Worm (Caenorhabditis elegans): ENCODE measurements around the gene sorf-2.

The sorf-2 gene

ce11 chrIII:5372884-5373283 is 46.5 kb downstream of the sorf-2 start (continued):
- TF ChIP-seq vab-7 (GFP tag; IDR thresholded peaks at IDR 0.05) = no peak
- no peak for TF ChIP-seq F10B5.3 (tag; optimal IDR thresholded peaks at IDR 0.05)
- no peak for TF ChIP-seq mdt-29 (GFP tag; IDR thresholded peaks at IDR 0.05)
- no peak for TF ChIP-seq jun-1 (tag; optimal IDR thresholded peaks at IDR 0.05)
- no peak for TF ChIP-seq duxl-1 (tag; optimal IDR thresholded peaks at IDR 0.05; ENCODE audit: poor library complexity)
- TF ChIP-seq mes-2 (tag; optimal IDR thresholded peaks at IDR 0.05; ENCODE audit: poor library complexity, severe bottlenecking) = no peak
- no peak for TF ChIP-seq ceh-44 (GFP tag; IDR thresholded peaks at IDR 0.05)
- no peak for TF ChIP-seq attf-4 (tag; optimal IDR thresholded peaks at IDR 0.05)
- TF ChIP-seq mdl-1 (tag; optimal IDR thresholded peaks at IDR 0.05) = peak in 1 of 2 experiments; percentile 16
- no peak for TF ChIP-seq nhr-77 (tag; optimal IDR thresholded peaks at IDR 0.05)
- no peak for TF ChIP-seq spr-3 (GFP tag; optimal IDR thresholded peaks at IDR 0.05)
- no peak for TF ChIP-seq php-3 (GFP tag; IDR thresholded peaks at IDR 0.05)
- no peak for TF ChIP-seq hmg-1.1 (GFP tag; IDR thresholded peaks at IDR 0.05)
- no peak for TF ChIP-seq nhr-237 (tag; optimal IDR thresholded peaks at IDR 0.05)
- no peak for TF ChIP-seq nhr-48 (tag; optimal IDR thresholded peaks at IDR 0.05)
- no peak for TF ChIP-seq aly-2 (tag; optimal IDR thresholded peaks at IDR 0.05)
- peak; percentile 58 for TF ChIP-seq aha-1 (tag)
- TF ChIP-seq dve-1 (tag; optimal IDR thresholded peaks at IDR 0.05; ENCODE audit: insufficient read depth) = peak; percentile 36
- TF ChIP-seq nhr-6 (tag; optimal IDR thresholded peaks at IDR 0.05) = no peak
- no peak for TF ChIP-seq fos-1 (tag; optimal IDR thresholded peaks at IDR 0.05)
- no peak for TF ChIP-seq pha-4 (GFP tag; IDR thresholded peaks at IDR 0.05)
- peak; percentile 38 for TF ChIP-seq pha-4 (tag; optimal IDR thresholded peaks at IDR 0.05)
- no peak for TF ChIP-seq ZK546.5 (tag; optimal IDR thresholded peaks at IDR 0.05)
- TF ChIP-seq nhr-76 (tag; optimal IDR thresholded peaks at IDR 0.05) = no peak
- TF ChIP-seq ceh-20 (GFP tag; IDR thresholded peaks at IDR 0.05) = no peak

ce11 chrIII:5373715-5374114 is 47.3 kb downstream of the sorf-2 start:
- peak; percentile 88 for TF ChIP-seq fkh-10 (GFP tag; optimal IDR thresholded peaks at IDR 0.05)
- TF ChIP-seq snpc-1.2 (GFP tag; IDR thresholded peaks at IDR 0.05) = no peak
- peak; percentile 34 for TF ChIP-seq nhr-28 (tag; optimal IDR thresholded peaks at IDR 0.05)
- TF ChIP-seq egl-27 (tag; optimal IDR thresholded peaks at IDR 0.05) = no peak
- TF ChIP-seq hlh-30 (tag; optimal IDR thresholded peaks at IDR 0.05; ENCODE audit: insufficient read depth) = peak; percentile 57
- no peak for TF ChIP-seq mdt-29 (GFP tag; IDR thresholded peaks at IDR 0.05)
- no peak for TF ChIP-seq jun-1 (tag; optimal IDR thresholded peaks at IDR 0.05)
- peak; percentile 3 for TF ChIP-seq hlh-11 (tag; optimal IDR thresholded peaks at IDR 0.05)

ce11 chrIII:5375001-5375532 is 48.6 kb downstream of the sorf-2 start:
- TF ChIP-seq D1046.2 (GFP tag; IDR thresholded peaks at IDR 0.05) (no peak), gei-8 (GFP tag; optimal IDR thresholded peaks at IDR 0.05) (no peak), T26A8.4 (GFP tag; IDR thresholded peaks at IDR 0.05) (0 out of 2 replicates have a peak, but pooled peaks have one; percentile 7), unc-62 (GFP tag; optimal IDR thresholded peaks at IDR 0.05 in 1 of 2) (peak in 1 of 2 experiments; percentile 79), unc-62 (tag; optimal IDR thresholded peaks at IDR 0.05) (no peak), dpl-1 (GFP tag; optimal IDR thresholded peaks at IDR 0.05) (peak; percentile 2), lsy-2 (tag; optimal IDR thresholded peaks at IDR 0.05) (peak in 1 of 2 experiments; percentile 42), ceh-44 (GFP tag; IDR thresholded peaks at IDR 0.05) (no peak), lin-15B (tag; optimal IDR thresholded peaks at IDR 0.05) (no peak), lin-38 (GFP tag; IDR thresholded peaks at IDR 0.05) (peak; percentile 22), snpc-4 (tag; optimal IDR thresholded peaks at IDR 0.05) (no peak), daf-16 (GFP tag; optimal IDR thresholded peaks at IDR 0.05) (no peak), daf-16 (tag; optimal IDR thresholded peaks at IDR 0.05) (peak; percentile 57), dve-1 (tag; optimal IDR thresholded peaks at IDR 0.05; ENCODE audit: insufficient read depth) (peak; percentile 9), Y48G9A.11 (GFP tag; IDR thresholded peaks at IDR 0.05) (0 out of 2 replicates have a peak, but pooled peaks have one; percentile 49), hlh-30 (tag; optimal IDR thresholded peaks at IDR 0.05; ENCODE audit: insufficient read depth) (peak; percentile 10), egl-27 (tag; optimal IDR thresholded peaks at IDR 0.05) (no peak), nhr-102 (tag; optimal IDR thresholded peaks at IDR 0.05) (no peak)
